Worm (Caenorhabditis elegans) whole organism, mixed stage, embryonic: ENCODE measurements around the gene C14F11.4.
A peak's percentile ranks its signal among the peaks of the same experiment; 100 is the strongest.

Source experiments
- blmp-1 ChIP-seq: fragments of 150-350 bp; optimal IDR thresholded peaks from 2 replicates; lab custom pipeline; 2014; ENCODE audit warnings: missing biosample characterization, missing genetic modification characterization
- ceh-39 ChIP-seq: fragments of 150-350 bp; optimal IDR thresholded peaks from 2 replicates; lab custom pipeline; 2014; ENCODE audit warnings: missing biosample characterization, missing genetic modification characterization
- ceh-43 ChIP-seq: fragments of 200-800 bp; sonication (Bioruptor generic); optimal IDR thresholded peaks from 2 replicates; lab custom pipeline; 2018; ENCODE audit warnings: mild to moderate bottlenecking, missing genetic modification characterization, moderate library complexity, missing compliant biosample characterization
- ceh-83 ChIP-seq: fragments of 200-800 bp; sonication (Bioruptor generic); optimal IDR thresholded peaks from 2 replicates; lab custom pipeline; 2018; ENCODE audit warnings: mild to moderate bottlenecking, missing genetic modification characterization, missing compliant biosample characterization
- ces-1 ChIP-seq: fragments of 150-350 bp; optimal IDR thresholded peaks from 2 replicates; lab custom pipeline; 2014; ENCODE audit warnings: missing biosample characterization, missing genetic modification reagents, missing genetic modification characterization
- cnd-1 ChIP-seq: fragments of 200-800 bp; sonication (Bioruptor generic); optimal IDR thresholded peaks from 2 replicates; lab custom pipeline; 2018; ENCODE audit warnings: mild to moderate bottlenecking, missing genetic modification characterization, missing compliant biosample characterization
- drap-1 ChIP-seq: fragments of 200-800 bp; sonication (Bioruptor generic); optimal IDR thresholded peaks from 3 replicates; lab custom pipeline; 2018; ENCODE audit warnings: mild to moderate bottlenecking, missing genetic modification characterization, missing compliant biosample characterization
- elt-1 ChIP-seq: sonication (generic microtip); optimal IDR thresholded peaks from 2 replicates; lab custom pipeline; 2017; ENCODE audit warnings: missing genetic modification characterization, mild to moderate bottlenecking, missing compliant biosample characterization, antibody characterized with exemption, moderate library complexity, borderline replicate concordance; ENCODE audit not compliant: insufficient read depth
- elt-3 ChIP-seq: fragments of 150-350 bp; optimal IDR thresholded peaks from 2 replicates; lab custom pipeline; 2014; ENCODE audit warnings: missing biosample characterization, missing genetic modification characterization
- flh-1 ChIP-seq: fragments of 200-800 bp; sonication (Bioruptor generic); optimal IDR thresholded peaks from 2 replicates; lab custom pipeline; 2018; ENCODE audit warnings: mild to moderate bottlenecking, missing genetic modification characterization, moderate library complexity, missing compliant biosample characterization
- ham-2 ChIP-seq: fragments of 200-800 bp; sonication (Bioruptor generic); optimal IDR thresholded peaks from 2 replicates; lab custom pipeline; 2018; ENCODE audit warnings: mild to moderate bottlenecking, missing genetic modification characterization, missing compliant biosample characterization
- hlh-1 ChIP-seq: fragments of 150-350 bp; optimal IDR thresholded peaks from 2 replicates; lab custom pipeline; 2014; ENCODE audit warnings: missing biosample characterization, missing genetic modification reagents, missing genetic modification characterization
- lin-13 ChIP-seq: fragments of 150-350 bp; optimal IDR thresholded peaks from 2 replicates; lab custom pipeline; 2014; ENCODE audit warnings: missing biosample characterization, missing genetic modification characterization
- lin-32 ChIP-seq: fragments of 200-800 bp; sonication (Bioruptor generic); optimal IDR thresholded peaks from 2 replicates; lab custom pipeline; 2018; ENCODE audit warnings: mild to moderate bottlenecking, missing genetic modification characterization, missing compliant biosample characterization
- mab-5 ChIP-seq: fragments of 150-350 bp; optimal IDR thresholded peaks from 2 replicates; lab custom pipeline; 2014; ENCODE audit warnings: missing biosample characterization, missing genetic modification characterization
- mls-2 ChIP-seq: sonication (generic microtip); optimal IDR thresholded peaks from 2 replicates; lab custom pipeline; 2016; ENCODE audit warnings: mild to moderate bottlenecking, missing genetic modification characterization, moderate library complexity, missing compliant biosample characterization
- nhr-237 ChIP-seq: fragments of 150-350 bp; optimal IDR thresholded peaks from 2 replicates; lab custom pipeline; 2014; ENCODE audit warnings: missing biosample characterization, missing genetic modification characterization
- nhr-28 ChIP-seq: fragments of 150-350 bp; optimal IDR thresholded peaks from 2 replicates; lab custom pipeline; 2014; ENCODE audit warnings: missing biosample characterization, missing genetic modification characterization
- nhr-76 ChIP-seq: sonication (generic microtip); optimal IDR thresholded peaks from 2 replicates; lab custom pipeline; 2017; ENCODE audit warnings: missing biosample characterization, missing genetic modification characterization
- pha-4 ChIP-seq: fragments of 150-350 bp; optimal IDR thresholded peaks from 2 replicates; lab custom pipeline; 2018; ENCODE audit warnings: missing biosample characterization, missing genetic modification reagents, missing genetic modification characterization
- snpc-4 ChIP-seq: fragments of 150-350 bp; optimal IDR thresholded peaks from 2 replicates; lab custom pipeline; 2014; ENCODE audit warnings: missing biosample characterization, missing genetic modification characterization
- sptf-1 ChIP-seq: sonication (generic microtip); optimal IDR thresholded peaks from 2 replicates; lab custom pipeline; 2017; ENCODE audit warnings: mild to moderate bottlenecking, missing genetic modification characterization, moderate library complexity, missing compliant biosample characterization
- tbx-8 ChIP-seq: fragments of 200-800 bp; sonication (Bioruptor generic); optimal IDR thresholded peaks from 2 replicates; lab custom pipeline; 2018; ENCODE audit warnings: mild to moderate bottlenecking, missing genetic modification characterization, moderate library complexity, missing compliant biosample characterization
- unc-120 ChIP-seq: sonication (generic microtip); optimal IDR thresholded peaks from 2 replicates; lab custom pipeline; 2017; ENCODE audit warnings: missing genetic modification characterization, missing compliant biosample characterization; ENCODE audit not compliant: poor library complexity, severe bottlenecking
- unc-62 ChIP-seq: fragments of 150-350 bp; optimal IDR thresholded peaks from 2 replicates; lab custom pipeline; 2014; ENCODE audit warnings: missing biosample characterization, missing genetic modification reagents, missing genetic modification characterization

The C14F11.4 gene

ce11 chrX:6251947-6252617 is 19.2 kb upstream of the C14F11.4 start:
- TF ChIP-seq mls-2 (peak; percentile 18), lin-13 (tag; lab: Kevin White, UChicago) (peak; percentile 19), ham-2 (GFP tag; lab: Kevin White, UChicago) (peak; percentile 8), drap-1 (GFP tag; lab: Kevin White, UChicago) (peak; percentile 45), tbx-8 (GFP tag; lab: Kevin White, UChicago) (no peak), sptf-1 (tag; lab: Kevin White, UChicago) (peak; percentile 19), unc-120 (tag; lab: Kevin White, UChicago) (peak; percentile 32), cnd-1 (peak; percentile 17), elt-3 (tag; lab: Kevin White, UChicago) (peak; percentile 48), mab-5 (tag; lab: Kevin White, UChicago) (no peak)
- TF ChIP-seq, all 35 proteins: peak for 8

ce11 chrX:6251321-6251720 is 18.5 kb upstream of the C14F11.4 start:
- TF ChIP-seq pha-4 (tag; lab: Kevin White, UChicago) (no peak), elt-1 (tag; lab: Kevin White, UChicago) (peak; percentile 49), ces-1 (GFP tag; lab: Kevin White, UChicago) (peak; percentile 16), sptf-1 (tag; lab: Kevin White, UChicago) (no peak)
- TF ChIP-seq, all 35 proteins: peak for 2

- TF ChIP-seq ces-1 (GFP tag; lab: Kevin White, UChicago) = peak; percentile 88
- TF ChIP-seq elt-1 (tag; lab: Kevin White, UChicago) = no peak
- TF ChIP-seq cnd-1 = no peak
Measured at ce11 chrX:6250866-6251265, 18.0 kb upstream of the C14F11.4 start.

ce11 chrX:6250272-6250752 is 17.5 kb upstream of the C14F11.4 start:
- TF ChIP-seq drap-1 (GFP tag; lab: Kevin White, UChicago) = no peak
- peak; percentile 19 for TF ChIP-seq elt-3 (tag; lab: Kevin White, UChicago)
- no peak for TF ChIP-seq nhr-76 (tag; lab: Kevin White, UChicago)
- peak; percentile 48 for TF ChIP-seq unc-120 (tag; lab: Kevin White, UChicago)
- no peak for TF ChIP-seq nhr-28 (tag; lab: Kevin White, UChicago)
- no peak for TF ChIP-seq ceh-43 (GFP tag; lab: Kevin White, UChicago)

- TF ChIP-seq mls-2 = no peak
- no peak for TF ChIP-seq elt-1 (tag; lab: Kevin White, UChicago)
- no peak for TF ChIP-seq sptf-1 (tag; lab: Kevin White, UChicago)
- no peak for TF ChIP-seq blmp-1 (tag; lab: Kevin White, UChicago)
- TF ChIP-seq nhr-76 (tag; lab: Kevin White, UChicago) = no peak
- no peak for TF ChIP-seq unc-62 (GFP tag; lab: Kevin White, UChicago)
- TF ChIP-seq ceh-39 (tag; lab: Kevin White, UChicago) = no peak
- TF ChIP-seq lin-32 (GFP tag; lab: Kevin White, UChicago) = no peak
- no peak for TF ChIP-seq unc-120 (tag; lab: Kevin White, UChicago)
- no peak for TF ChIP-seq ham-2 (GFP tag; lab: Kevin White, UChicago)
- no peak for TF ChIP-seq ceh-83
- no peak for TF ChIP-seq snpc-4 (tag; lab: Kevin White, UChicago)
- TF ChIP-seq nhr-237 = no peak
- no peak for TF ChIP-seq drap-1 (GFP tag; lab: Kevin White, UChicago)
- no peak for TF ChIP-seq flh-1 (GFP tag; lab: Kevin White, UChicago)
- no peak for TF ChIP-seq nhr-28 (tag; lab: Kevin White, UChicago)
- TF ChIP-seq hlh-1 = no peak
- TF ChIP-seq pha-4 (tag; lab: Kevin White, UChicago) = no peak
Measured at ce11 chrX:6248778-6249658, 16.2 kb upstream of the C14F11.4 start.
